Worm (Caenorhabditis elegans) whole organism, young adult: ENCODE measurements around the gene T01H10.11.
A peak's percentile ranks its signal among the peaks of the same experiment; 100 is the strongest.

Experiments used
- C17E4.6 ChIP-seq: fragments of 200-800 bp; sonication (Bioruptor generic); IDR thresholded peaks from 2 replicates; pipeline ENCODE4 v1.3.6; 2022; ENCODE audit warnings: missing genetic modification reagents, missing genetic modification characterization, missing compliant biosample characterization
- F10E7.11 ChIP-seq: sonication (generic microtip); optimal IDR thresholded peaks from 2 replicates; lab custom pipeline; 2017; ENCODE audit warnings: mild to moderate bottlenecking, missing genetic modification characterization, moderate library complexity, missing compliant biosample characterization
- F22D6.2 ChIP-seq: sonication (generic microtip); optimal IDR thresholded peaks from 2 replicates; lab custom pipeline; 2016; ENCODE audit warnings: mild to moderate bottlenecking, missing genetic modification characterization, missing compliant biosample characterization
- F33H1.4 ChIP-seq: fragments of 200-800 bp; sonication (Bioruptor generic); IDR thresholded peaks from 2 replicates; pipeline ENCODE4 v1.3.6; 2022; ENCODE audit warnings: missing genetic modification reagents, missing genetic modification characterization, missing compliant biosample characterization
- F57A8.1 ChIP-seq: fragments of 200-800 bp; sonication (Bioruptor generic); optimal IDR thresholded peaks from 2 replicates; lab custom pipeline; 2018; ENCODE audit warnings: mild to moderate bottlenecking, missing genetic modification characterization, moderate library complexity, missing compliant biosample characterization
- Y79H2A.3 ChIP-seq: fragments of 200-800 bp; sonication (Bioruptor generic); conservative IDR thresholded peaks from 2 replicates; pipeline ENCODE4 v1.3.6; 2022; ENCODE audit warnings: missing genetic modification reagents, missing genetic modification characterization, missing compliant biosample characterization
- bed-1 ChIP-seq: fragments of 200-800 bp; sonication (Bioruptor generic); IDR thresholded peaks from 2 replicates; pipeline ENCODE4 v1.3.6; 2022; ENCODE audit warnings: missing genetic modification reagents, missing genetic modification characterization, missing compliant biosample characterization
- bed-2 ChIP-seq: fragments of 200-800 bp; sonication (Bioruptor generic); IDR thresholded peaks from 2 replicates; pipeline ENCODE4 v1.3.6; 2022; ENCODE audit warnings: missing genetic modification reagents, missing genetic modification characterization, missing compliant biosample characterization
- ccch-3 ChIP-seq: fragments of 200-800 bp; sonication (Bioruptor generic); optimal IDR thresholded peaks from 2 replicates; lab custom pipeline; 2018; ENCODE audit warnings: mild to moderate bottlenecking, missing genetic modification characterization, missing compliant biosample characterization
- ceh-27 ChIP-seq: fragments of 200-800 bp; sonication (Bioruptor generic); optimal IDR thresholded peaks from 2 replicates; lab custom pipeline; 2018; ENCODE audit warnings: mild to moderate bottlenecking, missing genetic modification characterization, moderate library complexity, missing compliant biosample characterization
- ceh-58 ChIP-seq: fragments of 200-800 bp; sonication (Bioruptor generic); IDR thresholded peaks from 2 replicates; pipeline ENCODE4 v1.3.6; 2022; ENCODE audit warnings: missing genetic modification characterization, missing compliant biosample characterization
- ceh-91 ChIP-seq: fragments of 200-800 bp; sonication (Bioruptor generic); IDR thresholded peaks from 2 replicates; pipeline ENCODE4 v1.3.6; 2022; ENCODE audit warnings: missing genetic modification reagents, missing genetic modification characterization, missing compliant biosample characterization
- chd-7 ChIP-seq: sonication (generic microtip); optimal IDR thresholded peaks from 2 replicates; lab custom pipeline; 2016; ENCODE audit warnings: mild to moderate bottlenecking, missing genetic modification characterization, moderate library complexity, missing compliant biosample characterization
- dpff-1 ChIP-seq: sonication (generic microtip); optimal IDR thresholded peaks from 2 replicates; lab custom pipeline; 2017; ENCODE audit warnings: mild to moderate bottlenecking, missing genetic modification characterization, missing compliant biosample characterization
- egl-18 ChIP-seq: fragments of 200-800 bp; sonication (Bioruptor generic); IDR thresholded peaks from 2 replicates; pipeline ENCODE4 v1.3.6; 2022; ENCODE audit warnings: missing genetic modification reagents, missing genetic modification characterization, missing compliant biosample characterization
- egl-44 ChIP-seq: fragments of 200-800 bp; sonication (Bioruptor generic); IDR thresholded peaks from 2 replicates; pipeline ENCODE4 v1.3.6; 2022; ENCODE audit warnings: missing genetic modification reagents, missing genetic modification characterization, missing compliant biosample characterization
- hlh-26 ChIP-seq: fragments of 200-800 bp; sonication (Bioruptor generic); conservative IDR thresholded peaks from 2 replicates; pipeline ENCODE4 v1.3.6; 2022; ENCODE audit warnings: missing genetic modification reagents, missing genetic modification characterization, missing compliant biosample characterization
- hmg-1.2 ChIP-seq: fragments of 200-800 bp; sonication (Bioruptor generic); IDR thresholded peaks from 2 replicates; pipeline ENCODE4 v1.3.6; 2022; ENCODE audit warnings: missing genetic modification reagents, missing genetic modification characterization, missing compliant biosample characterization
- hrde-1 ChIP-seq: sonication (generic microtip); optimal IDR thresholded peaks from 2 replicates; lab custom pipeline; 2016; ENCODE audit warnings: missing genetic modification characterization, mild to moderate bottlenecking, missing compliant biosample characterization, moderate library complexity, missing genotype, missing genetic modification reagents, borderline replicate concordance
- let-526 ChIP-seq: fragments of 200-800 bp; sonication (Bioruptor generic); IDR thresholded peaks from 2 replicates; pipeline ENCODE4 v1.3.6; 2022; ENCODE audit warnings: missing genetic modification reagents, missing genetic modification characterization, missing compliant biosample characterization
- lsl-1 ChIP-seq: fragments of 200-800 bp; sonication (Bioruptor generic); optimal IDR thresholded peaks from 2 replicates; lab custom pipeline; 2018; ENCODE audit warnings: mild to moderate bottlenecking, missing genetic modification characterization, moderate library complexity, missing compliant biosample characterization
- madf-10 ChIP-seq: sonication (generic microtip); optimal IDR thresholded peaks from 2 replicates; lab custom pipeline; 2016; ENCODE audit warnings: mild to moderate bottlenecking, missing genetic modification characterization, missing compliant biosample characterization
- mcd-1 ChIP-seq: fragments of 200-800 bp; sonication (Bioruptor generic); IDR thresholded peaks from 2 replicates; pipeline ENCODE4 v1.3.6; 2022; ENCODE audit warnings: missing genetic modification reagents, missing genetic modification characterization, missing compliant biosample characterization
- mxl-1 ChIP-seq: sonication (generic microtip); optimal IDR thresholded peaks from 2 replicates; lab custom pipeline; 2016; ENCODE audit warnings: missing genetic modification characterization, missing compliant biosample characterization
- nfyb-1 ChIP-seq: fragments of 200-800 bp; sonication (Bioruptor generic); IDR thresholded peaks from 2 replicates; pipeline ENCODE4 v1.3.6; 2022; ENCODE audit warnings: missing genetic modification reagents, missing genetic modification characterization, missing compliant biosample characterization
- rpc-1 ChIP-seq, 2 experiments: fragments of 150-350 bp in 1 of 2; sonication (generic microtip) in 1 of 2; optimal IDR thresholded peaks; 2 replicates each; lab custom pipeline; 2014 to 2018; ENCODE audit warnings: missing biosample characterization in 1 of 2, missing genetic modification characterization in 1 of 2, missing genetic modification reagents in 1 of 2, missing genotype in 1 of 2
- snpc-4 ChIP-seq, 5 experiments: fragments of 150-350 bp in 1 of 5; sonication (generic microtip) in 4 of 5; optimal IDR thresholded peaks; 2 replicates each; lab custom pipeline; 2014 to 2018; ENCODE audit warnings: missing genetic modification characterization in 5 of 5, missing biosample characterization in 3 of 5, antibody characterized with exemption in 2 of 5, mild to moderate bottlenecking in 2 of 5, missing compliant biosample characterization in 2 of 5, missing genotype in 2 of 5, moderate library complexity in 2 of 5, missing genetic modification reagents in 1 of 5
- tlf-1 ChIP-seq: fragments of 200-800 bp; sonication (Bioruptor generic); optimal IDR thresholded peaks from 2 replicates; lab custom pipeline; 2018; ENCODE audit warnings: mild to moderate bottlenecking, missing genetic modification characterization, missing compliant biosample characterization
- unc-62 ChIP-seq: fragments of 150-350 bp; optimal IDR thresholded peaks from 2 replicates; lab custom pipeline; 2014; ENCODE audit warnings: missing biosample characterization, missing genetic modification reagents, missing genetic modification characterization
- ztf-25 ChIP-seq: fragments of 200-800 bp; sonication (Bioruptor generic); IDR thresholded peaks from 2 replicates; pipeline ENCODE4 v1.3.6; 2022; ENCODE audit warnings: missing genetic modification reagents, missing genetic modification characterization, missing compliant biosample characterization

The T01H10.11 gene

DNA sequence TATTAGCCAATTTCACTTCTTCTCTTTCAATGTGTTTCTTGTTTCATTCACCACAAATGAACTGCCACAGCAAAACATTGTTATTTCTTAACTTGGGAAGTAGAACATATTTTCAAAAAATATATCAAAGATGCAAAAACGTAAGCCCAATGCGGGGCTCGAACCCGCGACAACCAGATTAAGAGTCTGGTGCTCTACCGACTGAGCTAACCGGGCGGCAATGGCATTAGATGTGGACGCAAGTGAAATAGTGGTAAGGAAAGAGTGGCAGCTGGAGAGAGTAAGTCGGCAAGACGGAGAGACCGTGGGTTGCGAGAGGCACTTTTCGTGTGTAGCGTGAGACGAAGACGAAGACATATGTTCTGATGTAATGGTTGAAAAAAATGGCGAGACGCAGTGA is 17.2 kb upstream of the T01H10.11 start (continued):
- peak; percentile 6 for TF ChIP-seq dpff-1 (tag; lab: Kevin White, UChicago)
- peak; percentile 92 for TF ChIP-seq chd-7
- no peak for TF ChIP-seq ceh-91 (GFP tag; lab: Robert Waterston, UW)
- no peak for TF ChIP-seq C17E4.6
- TF ChIP-seq snpc-4 (GFP tag; optimal IDR thresholded peaks at IDR 0.05; lab: Kevin White, UChicago): no peak
- peak in 2 of 4 experiments; percentile 75 to 87 for TF ChIP-seq snpc-4 (tag; optimal IDR thresholded peaks at IDR 0.05; lab: Kevin White, UChicago)
- peak; percentile 53 for TF ChIP-seq F22D6.2
- 0 out of 2 replicates have a peak, but pooled peaks have one; percentile 33 for TF ChIP-seq Y79H2A.3 (GFP tag; lab: Robert Waterston, UW)
- TF ChIP-seq, all 124 proteins: peak for 90

DNA sequence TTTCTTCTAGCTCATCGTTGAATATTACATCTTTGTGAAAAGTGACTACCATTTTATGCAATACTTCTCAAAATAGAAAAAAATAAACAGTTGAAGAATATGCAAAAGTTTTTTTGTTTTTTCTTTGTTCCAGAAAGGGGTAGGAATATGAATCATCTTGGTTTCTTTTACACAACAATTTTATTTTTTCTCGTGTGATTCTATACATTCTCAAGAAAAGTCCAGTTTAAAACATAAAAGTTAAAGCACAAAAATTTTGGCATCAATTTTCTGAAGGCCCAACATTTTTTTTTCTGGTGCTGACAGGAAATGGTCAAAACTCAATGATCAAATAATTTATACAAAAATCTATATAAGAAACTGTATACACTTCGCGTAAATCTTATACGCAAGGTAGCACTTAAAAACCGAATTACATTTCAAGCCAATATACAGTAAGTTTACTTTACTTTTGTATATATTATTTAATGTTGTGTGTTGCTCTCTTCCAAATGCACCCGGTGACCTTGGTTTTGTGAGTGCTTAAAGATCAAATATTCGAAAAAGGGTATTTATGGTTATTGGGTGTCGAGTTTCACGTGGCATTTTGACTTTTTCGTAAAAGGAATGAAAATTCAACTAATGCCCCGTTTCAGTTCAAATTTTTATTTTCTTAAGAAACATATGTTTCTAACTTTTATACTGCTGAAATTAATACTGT is 14.6 kb upstream of the T01H10.11 start, which contains the start of the genes W03G11.2 and lgc-13:
Gene W03G11.2 (minus strand): TSS at position 101 of the 700 bp plus-strand sequence.
Gene lgc-13 (plus strand): TSS at position 650 of the 700 bp plus-strand sequence.
- no peak for TF ChIP-seq dpff-1 (tag; lab: Kevin White, UChicago)
- TF ChIP-seq mxl-1: no peak
- no peak for TF ChIP-seq hmg-1.2 (GFP tag; lab: Robert Waterston, UW)
- TF ChIP-seq let-526 (GFP tag; lab: Robert Waterston, UW): no peak

DNA sequence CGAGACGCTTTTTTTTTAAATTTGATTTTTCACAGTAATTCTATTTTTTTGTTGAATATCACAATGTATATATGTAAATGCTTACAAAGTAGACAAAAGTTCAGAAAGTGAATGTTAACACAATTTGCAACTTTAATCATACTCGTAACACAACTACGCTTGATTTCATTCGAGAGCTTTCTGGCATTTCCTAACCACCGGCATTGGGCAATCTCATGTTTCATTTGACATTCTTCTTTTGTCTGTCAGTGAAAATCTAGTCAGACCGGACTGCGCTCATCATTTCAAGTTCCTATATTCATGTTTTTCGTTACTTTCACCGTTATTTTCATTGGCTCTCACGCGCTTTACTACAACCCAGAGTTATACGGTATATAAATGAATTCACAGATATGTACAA is 12.0 kb upstream of the T01H10.11 start, which contains the start of gene lgc-14:
Gene lgc-14 (plus strand): TSS at position 301 of the 400 bp plus-strand sequence.
- TF ChIP-seq ceh-58 (GFP tag; lab: Robert Waterston, UW) (no peak), rpc-1 (optimal IDR thresholded peaks at IDR 0.05; lab: Kevin White, UChicago) (no peak), rpc-1 (tag; optimal IDR thresholded peaks at IDR 0.05; lab: Kevin White, UChicago) (no peak), egl-44 (GFP tag; lab: Robert Waterston, UW) (no peak), F10E7.11 (tag; lab: Kevin White, UChicago) (no peak), unc-62 (no peak), bed-1 (GFP tag; lab: Robert Waterston, UW) (no peak), ccch-3 (GFP tag; lab: Kevin White, UChicago) (no peak), ztf-25 (no peak)
- TF ChIP-seq, all 124 proteins: peak for 0

DNA sequence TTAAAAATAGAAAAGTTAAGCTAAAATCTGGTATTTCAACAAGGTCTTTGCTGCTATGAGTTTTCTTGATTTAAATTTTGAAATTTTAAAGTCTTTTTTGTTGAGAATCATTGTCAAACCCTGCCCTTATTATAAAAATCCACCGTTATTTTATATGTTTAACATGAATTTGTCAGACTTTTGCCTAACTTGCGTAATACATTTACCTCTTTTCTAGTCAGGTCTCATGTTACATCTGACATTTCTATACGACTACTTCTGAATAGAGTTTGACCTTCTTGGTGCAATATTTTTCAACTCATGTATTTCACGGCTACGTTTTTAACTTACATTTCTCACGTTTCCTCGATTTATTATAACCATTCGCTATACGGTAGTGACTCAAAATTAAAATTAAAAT is 9.2 kb upstream of the T01H10.11 start, which contains the start of gene lgc-15:
Gene lgc-15 (plus strand): TSS at position 301 of the 400 bp plus-strand sequence.
- no peak for TF ChIP-seq F33H1.4 (GFP tag; lab: Robert Waterston, UW)
- TF ChIP-seq hlh-26 (GFP tag; lab: Robert Waterston, UW): no peak
- no peak for TF ChIP-seq ceh-58 (GFP tag; lab: Robert Waterston, UW)
- no peak for TF ChIP-seq lsl-1
- no peak for TF ChIP-seq hrde-1 (tag; lab: Kevin White, UChicago)
- no peak for TF ChIP-seq nfyb-1 (GFP tag; lab: Robert Waterston, UW)

DNA sequence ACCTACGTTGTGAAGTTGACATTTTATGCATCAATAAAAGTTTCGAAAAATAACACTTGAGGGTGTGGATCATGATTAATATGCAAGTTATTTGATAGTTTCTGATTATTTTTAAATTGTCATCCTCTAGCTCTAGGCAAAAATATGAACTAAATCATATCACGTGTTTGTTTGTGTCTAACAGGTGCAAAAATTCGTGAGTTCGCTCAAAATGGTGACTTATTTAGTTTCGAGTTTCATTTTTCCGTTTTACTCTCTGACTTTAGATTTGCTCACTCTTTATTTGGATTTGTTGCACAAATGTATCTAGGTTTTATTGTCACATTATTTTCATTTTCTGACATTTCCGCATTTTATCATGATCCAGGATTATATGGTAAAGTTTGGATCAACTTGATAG is 4.9 kb upstream of the T01H10.11 start, which contains the start of gene lgc-16:
Gene lgc-16 (plus strand): TSS at position 301 of the 400 bp plus-strand sequence.
- TF ChIP-seq mcd-1: no peak
- TF ChIP-seq tlf-1: no peak
- no peak for TF ChIP-seq egl-18 (GFP tag; lab: Robert Waterston, UW)
- TF ChIP-seq ceh-27 (GFP tag; lab: Kevin White, UChicago): no peak
- no peak for TF ChIP-seq F57A8.1
- TF ChIP-seq bed-2 (GFP tag; lab: Robert Waterston, UW): no peak
- no peak for TF ChIP-seq madf-10 (tag; lab: Kevin White, UChicago)
